Fruit fly (Drosophila melanogaster): ENCODE measurements around the gene Gba1b.

The Gba1b gene

DNA sequence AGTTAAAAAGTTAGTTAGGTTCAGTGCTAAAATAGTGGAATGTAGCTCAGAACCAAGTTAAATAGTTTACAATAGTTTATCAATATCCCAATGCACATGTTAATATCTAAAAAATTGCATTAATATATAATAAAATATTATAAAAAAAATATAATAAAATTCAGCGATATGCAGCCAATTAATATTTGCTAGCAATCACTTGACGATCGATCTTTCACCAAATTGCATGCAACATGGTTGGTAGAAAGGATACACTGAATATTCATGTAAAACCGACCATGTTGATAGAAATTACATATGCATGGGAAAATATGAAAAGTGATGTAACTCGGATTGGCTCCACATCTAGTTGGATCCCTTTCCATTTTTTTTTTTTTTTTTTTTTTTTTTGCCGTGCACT lies 29.0 kb upstream of the Gba1b start:
- TF ChIP-seq slp2 (GFP tag; optimal IDR thresholded peaks at IDR 0.05) (no peak), amos (GFP tag; IDR thresholded peaks at IDR 0.05; ENCODE audit: partially characterized antibody) (no peak), insv (GFP tag; optimal IDR thresholded peaks at IDR 0.05) (no peak), CG12769 (tag; optimal IDR thresholded peaks at IDR 0.05) (no peak), CG17186 (GFP tag; optimal IDR thresholded peaks at IDR 0.05) (no peak), CG10979 (tag; optimal IDR thresholded peaks at IDR 0.05) (no peak), NfI (GFP tag; optimal IDR thresholded peaks at IDR 0.05) (no peak), ken (GFP tag; IDR thresholded peaks at IDR 0.05) (no peak), Drgx (GFP tag; IDR thresholded peaks at IDR 0.05) (no peak), CG14710 (tag; optimal IDR thresholded peaks at IDR 0.05) (no peak), zfh2 (GFP tag; optimal IDR thresholded peaks at IDR 0.05) (no peak), Gsc (GFP tag; IDR thresholded peaks at IDR 0.05) (no peak), Spps (tag; optimal IDR thresholded peaks at IDR 0.05) (no peak), ind (GFP tag; optimal IDR thresholded peaks at IDR 0.05) (no peak), CG5953 (GFP tag; IDR thresholded peaks at IDR 0.05) (no peak), bigmax (GFP tag; optimal IDR thresholded peaks at IDR 0.05) (no peak), Neu2 (GFP tag; optimal IDR thresholded peaks at IDR 0.05; ENCODE audit: borderline replicate concordance) (no peak), ERR (GFP tag; optimal IDR thresholded peaks at IDR 0.05) (no peak)

DNA sequence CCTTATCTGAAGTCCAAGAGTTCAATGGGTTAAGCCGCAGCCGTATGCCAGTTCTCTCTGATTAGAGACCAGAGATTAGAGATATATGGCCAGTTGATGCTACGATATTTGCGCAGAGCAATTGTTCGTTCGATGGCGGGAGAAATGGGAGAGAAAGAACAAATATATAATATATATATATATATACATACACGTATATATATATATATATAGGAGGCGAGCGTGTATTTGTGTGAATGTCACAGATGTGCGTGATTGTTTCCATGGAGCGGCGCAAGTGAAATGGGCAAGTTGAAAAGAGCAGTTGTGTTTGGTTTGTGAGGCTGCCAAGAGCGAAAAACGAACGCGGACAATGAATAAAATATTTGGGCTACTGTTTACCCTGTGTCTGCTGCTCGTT lies 27.5 kb upstream of the Gba1b start, which contains the start of gene GILT3:
TSS of gene GILT3 (plus strand) at position 301 of the 400 bp plus-strand sequence.
- TF ChIP-seq CG32532 (GFP tag; IDR thresholded peaks at IDR 0.05) (0 out of 2 replicates have a peak, but pooled peaks have one; percentile 25), unpg (GFP tag; optimal IDR thresholded peaks at IDR 0.05) (no peak), ATbp (GFP tag; optimal IDR thresholded peaks at IDR 0.05) (no peak), CG18011 (GFP tag; optimal IDR thresholded peaks at IDR 0.05) (no peak), Med (GFP tag) (peak; percentile 6), CG13424 (tag; optimal IDR thresholded peaks at IDR 0.05) (no peak), stc (GFP tag; IDR thresholded peaks at IDR 0.05) (no peak)

DNA sequence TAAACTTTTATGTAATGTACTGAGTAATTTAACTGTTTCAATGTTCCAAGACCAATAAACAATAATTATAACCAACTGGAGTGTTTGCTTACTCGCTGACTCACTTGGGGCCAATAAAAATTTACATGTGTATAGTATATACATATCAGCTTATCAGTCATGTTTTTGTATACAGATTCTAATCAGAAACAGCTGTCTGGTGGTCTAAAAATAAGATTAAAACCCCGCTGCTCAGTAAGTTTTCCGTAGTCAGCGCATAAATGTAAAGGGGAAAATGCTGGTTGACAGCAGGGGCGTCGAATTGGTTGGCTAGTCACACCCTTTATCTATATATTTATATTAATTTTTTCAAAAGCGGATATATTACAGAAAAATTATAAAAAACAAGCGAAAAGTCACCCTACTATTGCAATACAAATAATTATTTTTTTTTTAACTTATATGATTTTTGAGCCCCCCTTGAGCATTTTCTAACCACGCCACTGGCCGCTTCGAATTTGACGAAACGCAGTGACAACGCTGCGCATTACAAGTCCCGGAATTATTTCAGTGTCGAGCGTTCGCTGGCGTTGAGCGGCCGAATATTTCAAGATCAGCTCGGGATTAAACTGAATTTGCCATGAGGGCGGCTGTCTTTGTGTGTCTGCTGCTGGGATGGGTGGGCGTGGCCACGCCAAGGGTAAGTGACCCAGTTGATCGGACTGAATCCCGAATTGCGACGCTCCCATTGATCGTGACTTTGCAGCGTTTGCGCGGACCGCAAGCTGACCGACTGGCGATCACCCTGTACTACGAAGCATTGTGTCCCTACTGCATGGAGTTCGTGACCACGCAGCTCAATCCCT lies 26.0 kb upstream of the Gba1b start, which contains the start of gene GILT2:
TSS of gene GILT2 (plus strand) at position 547 of the 845 bp plus-strand sequence.
- TF ChIP-seq CG3995 (GFP tag; optimal IDR thresholded peaks at IDR 0.05): peak; percentile 42
- TF ChIP-seq lmd (GFP tag; IDR thresholded peaks at IDR 0.05): peak; percentile 95
- peak; percentile 91 for TF ChIP-seq cwo (GFP tag; optimal IDR thresholded peaks at IDR 0.05)
- TF ChIP-seq CG5180 (GFP tag; optimal IDR thresholded peaks at IDR 0.05): peak; percentile 83
- peak; percentile 89 for TF ChIP-seq otp (GFP tag; IDR thresholded peaks at IDR 0.05)
- TF ChIP-seq CG9876 (GFP tag; optimal IDR thresholded peaks at IDR 0.05): no peak
- peak; percentile 95 for TF ChIP-seq CG15269 (tag; optimal IDR thresholded peaks at IDR 0.05)
- peak; percentile 93 for TF ChIP-seq caup (GFP tag; optimal IDR thresholded peaks at IDR 0.05; ENCODE audit: severe bottlenecking)
- no peak for TF ChIP-seq CG13287 (GFP tag; IDR thresholded peaks at IDR 0.05; ENCODE audit: partially characterized antibody)
- peak; percentile 95 for TF ChIP-seq CG13424 (tag; optimal IDR thresholded peaks at IDR 0.05)
- TF ChIP-seq Optix (GFP tag; IDR thresholded peaks at IDR 0.05): peak; percentile 90
- TF ChIP-seq pho (GFP tag; optimal IDR thresholded peaks at IDR 0.05): peak; percentile 60
- no peak for TF ChIP-seq CG12236 (GFP tag; optimal IDR thresholded peaks at IDR 0.05)
- peak; percentile 28 for TF ChIP-seq dm (GFP tag; optimal IDR thresholded peaks at IDR 0.05)
- peak; percentile 43 for TF ChIP-seq pnt (GFP tag; optimal IDR thresholded peaks at IDR 0.05)
- TF ChIP-seq cas (GFP tag; IDR thresholded peaks at IDR 0.05): peak; percentile 78
- no peak for TF ChIP-seq Hmx (GFP tag; optimal IDR thresholded peaks at IDR 0.05)
- no peak for TF ChIP-seq CG1832 (GFP tag; optimal IDR thresholded peaks at IDR 0.05)
- TF ChIP-seq Xbp1 (GFP tag; optimal IDR thresholded peaks at IDR 0.05): peak; percentile 89
- no peak for TF ChIP-seq pan (optimal IDR thresholded peaks at IDR 0.05)
- TF ChIP-seq pan (GFP tag; optimal IDR thresholded peaks at IDR 0.05 in 1 of 2, IDR thresholded peaks at IDR 0.05 in 1 of 2): peak in 1 of 2 experiments; percentile 94
- peak; percentile 25 for TF ChIP-seq Antp (GFP tag; optimal IDR thresholded peaks at IDR 0.05)
- no peak for TF ChIP-seq Trl (optimal IDR thresholded peaks at IDR 0.05)
- TF ChIP-seq Trl (GFP tag; optimal IDR thresholded peaks at IDR 0.05): peak; percentile 13
